Fruit fly (Drosophila melanogaster) whole organism, embryonic: ENCODE measurements around the gene CG10298.

Experiments
- BtbVII ChIP-seq: fragments of 200-800 bp; sonication (Bioruptor generic); optimal IDR thresholded peaks from 3 replicates; lab custom pipeline; 2017; ENCODE audit warnings: missing biosample characterization, mild to moderate bottlenecking, missing genetic modification characterization
- CG10366 ChIP-seq: fragments of 200-800 bp; sonication (Bioruptor generic); IDR thresholded peaks from 2 replicates; pipeline ENCODE4 v1.3.6; 2022; ENCODE audit warnings: missing biosample characterization, missing genetic modification characterization
- CG11723 ChIP-seq: fragments of 200-800 bp; sonication (Bioruptor generic); optimal IDR thresholded peaks from 2 replicates; lab custom pipeline; 2017; ENCODE audit warnings: missing biosample characterization, mild to moderate bottlenecking, missing genetic modification characterization
- CG12236 ChIP-seq: fragments of 200-800 bp; sonication (Bioruptor generic); optimal IDR thresholded peaks from 2 replicates; lab custom pipeline; 2016; ENCODE audit warnings: missing biosample characterization, missing genetic modification characterization
- CG13775 ChIP-seq: fragments of 200-800 bp; sonication (Bioruptor generic); optimal IDR thresholded peaks from 3 replicates; lab custom pipeline; 2017; ENCODE audit warnings: missing biosample characterization, mild to moderate bottlenecking, missing genetic modification characterization
- CG1529 ChIP-seq: fragments of 200-800 bp; sonication (Bioruptor generic); optimal IDR thresholded peaks from 3 replicates; lab custom pipeline; 2018; ENCODE audit warnings: missing biosample characterization, missing genetic modification characterization
- CG15696 ChIP-seq: fragments of 200-800 bp; sonication (Bioruptor generic); optimal IDR thresholded peaks from 2 replicates; lab custom pipeline; 2019; ENCODE audit warnings: missing biosample characterization, mild to moderate bottlenecking, missing genetic modification characterization, moderate library complexity
- CG1603 ChIP-seq: fragments of 200-800 bp; sonication (Bioruptor generic); optimal IDR thresholded peaks from 2 replicates; lab custom pipeline; 2019; ENCODE audit warnings: missing biosample characterization, mild to moderate bottlenecking, missing genetic modification characterization, moderate library complexity
- CG17361 ChIP-seq: fragments of 200-800 bp; sonication (Bioruptor generic); IDR thresholded peaks from 3 replicates; pipeline ENCODE4 v1.3.6; 2022; ENCODE audit warnings: missing biosample characterization, missing genetic modification characterization
- CG17612 ChIP-seq: fragments of 200-800 bp; sonication (Bioruptor generic); IDR thresholded peaks from 2 replicates; pipeline ENCODE4 v1.3.6; 2022; ENCODE audit warnings: missing biosample characterization, missing genetic modification characterization
- CG18011 ChIP-seq: fragments of 200-800 bp; sonication (Bioruptor generic); optimal IDR thresholded peaks from 2 replicates; lab custom pipeline; 2017; ENCODE audit warnings: missing biosample characterization, missing genetic modification characterization, mild to moderate bottlenecking, moderate library complexity, missing genotype
- CG2120 ChIP-seq: fragments of 200-800 bp; sonication (Bioruptor generic); optimal IDR thresholded peaks from 3 replicates; lab custom pipeline; 2016; ENCODE audit warnings: missing biosample characterization, missing genetic modification characterization
- CG31365 ChIP-seq: fragments of 200-800 bp; sonication (Bioruptor generic); optimal IDR thresholded peaks from 2 replicates; lab custom pipeline; 2018; ENCODE audit warnings: missing biosample characterization, mild to moderate bottlenecking, missing genetic modification characterization
- CG32767 ChIP-seq: fragments of 200-800 bp; sonication (Bioruptor generic); IDR thresholded peaks from 2 replicates; pipeline ENCODE4 v1.3.6; 2022; ENCODE audit warnings: missing biosample characterization, missing genetic modification characterization
- CG3281 ChIP-seq: fragments of 200-800 bp; sonication (Bioruptor generic); optimal IDR thresholded peaks from 3 replicates; lab custom pipeline; 2017; ENCODE audit warnings: missing biosample characterization, mild to moderate bottlenecking, missing genetic modification characterization
- CG3407 ChIP-seq: fragments of 200-800 bp; sonication (Bioruptor generic); optimal IDR thresholded peaks from 2 replicates; lab custom pipeline; 2018; ENCODE audit warnings: missing biosample characterization, mild to moderate bottlenecking, missing genetic modification characterization
- CG34376 ChIP-seq: fragments of 200-800 bp; sonication (Bioruptor generic); optimal IDR thresholded peaks from 2 replicates; lab custom pipeline; 2018; ENCODE audit warnings: missing biosample characterization, mild to moderate bottlenecking, missing genetic modification characterization
- CG3995 ChIP-seq: fragments of 200-800 bp; sonication (Bioruptor generic); optimal IDR thresholded peaks from 3 replicates; lab custom pipeline; 2016; ENCODE audit warnings: missing biosample characterization, missing genetic modification characterization
- CG4404 ChIP-seq: fragments of 200-800 bp; sonication (Bioruptor generic); IDR thresholded peaks from 2 replicates; pipeline ENCODE4 v1.3.6; 2022; ENCODE audit warnings: missing biosample characterization, missing genetic modification characterization
- CG6689 ChIP-seq: fragments of 200-800 bp; sonication (Bioruptor generic); IDR thresholded peaks from 2 replicates; pipeline ENCODE4 v1.3.6; 2022; ENCODE audit warnings: missing biosample characterization, missing genetic modification characterization
- CG7372 ChIP-seq: fragments of 200-800 bp; sonication (Bioruptor generic); IDR thresholded peaks from 2 replicates; pipeline ENCODE4 v1.3.6; 2022; ENCODE audit warnings: missing biosample characterization, missing genetic modification characterization
- CG7556 ChIP-seq: fragments of 200-800 bp; sonication (Bioruptor generic); optimal IDR thresholded peaks from 2 replicates; lab custom pipeline; 2017; ENCODE audit warnings: missing biosample characterization, mild to moderate bottlenecking, missing genetic modification characterization
- Doc2 ChIP-seq: fragments of 200-800 bp; sonication (Bioruptor generic); IDR thresholded peaks from 2 replicates; pipeline ENCODE4 v1.3.6; 2022; ENCODE audit warnings: missing biosample characterization, missing genetic modification characterization
- E2f2 ChIP-seq: fragments of 200-800 bp; sonication (Bioruptor generic); IDR thresholded peaks from 2 replicates; pipeline ENCODE4 v1.3.6; 2022; ENCODE audit warnings: missing biosample characterization, missing genetic modification characterization
- Gug ChIP-seq: fragments of 200-800 bp; sonication (Bioruptor generic); IDR thresholded peaks from 4 replicates; pipeline ENCODE4 v1.3.6; 2022; ENCODE audit warnings: missing biosample characterization, missing genetic modification characterization
- H2.0 ChIP-seq: fragments of 200-800 bp; sonication (Bioruptor generic); IDR thresholded peaks from 2 replicates; pipeline ENCODE4 v1.3.6; 2022; ENCODE audit warnings: missing biosample characterization, missing genetic modification characterization
- MBD-R2 ChIP-seq: fragments of 200-800 bp; sonication (Bioruptor generic); IDR thresholded peaks from 2 replicates; pipeline ENCODE4 v1.3.6; 2022; ENCODE audit warnings: missing biosample characterization, missing genetic modification characterization
- MTF-1 ChIP-seq: fragments of 200-800 bp; sonication (Bioruptor generic); optimal IDR thresholded peaks from 2 replicates; lab custom pipeline; 2018; ENCODE audit warnings: missing biosample characterization, mild to moderate bottlenecking, missing genetic modification characterization, borderline replicate concordance
- Mrtf ChIP-seq: fragments of 200-800 bp; sonication (Bioruptor generic); IDR thresholded peaks from 3 replicates; pipeline ENCODE4 v1.3.6; 2022; ENCODE audit warnings: missing biosample characterization, missing genetic modification characterization
- Neu2 ChIP-seq: fragments of 200-800 bp; sonication (Bioruptor generic); optimal IDR thresholded peaks from 3 replicates; lab custom pipeline; 2016; ENCODE audit warnings: missing biosample characterization, missing genetic modification characterization, borderline replicate concordance
- aop ChIP-seq: fragments of 200-800 bp; sonication (Bioruptor generic); IDR thresholded peaks from 2 replicates; pipeline ENCODE4 v1.3.6; 2022; ENCODE audit warnings: missing biosample characterization, missing genetic modification characterization
- ash1 ChIP-seq: fragments of 200-800 bp; sonication (Bioruptor generic); optimal IDR thresholded peaks from 2 replicates; lab custom pipeline; 2018; ENCODE audit warnings: missing biosample characterization, mild to moderate bottlenecking, missing genetic modification characterization
- bbx ChIP-seq: fragments of 200-800 bp; sonication (Bioruptor generic); IDR thresholded peaks from 2 replicates; pipeline ENCODE4 v1.3.6; 2022; ENCODE audit warnings: missing biosample characterization, missing genetic modification characterization; ENCODE audit not compliant: partially characterized antibody
- bcd ChIP-seq: fragments of 200-800 bp; sonication (Bioruptor generic); optimal IDR thresholded peaks from 2 replicates; lab custom pipeline; 2017; ENCODE audit warnings: missing biosample characterization, mild to moderate bottlenecking, missing genetic modification characterization
- chn ChIP-seq: fragments of 200-800 bp; sonication (Bioruptor generic); optimal IDR thresholded peaks from 2 replicates; lab custom pipeline; 2016; ENCODE audit warnings: missing biosample characterization, missing genetic modification characterization
- dan ChIP-seq: fragments of 200-800 bp; sonication (Bioruptor generic); IDR thresholded peaks from 2 replicates; pipeline ENCODE4 v1.3.6; 2022; ENCODE audit warnings: missing biosample characterization, missing genetic modification characterization
- emc ChIP-seq: fragments of 200-800 bp; sonication (Bioruptor generic); optimal IDR thresholded peaks from 2 replicates; lab custom pipeline; 2016; ENCODE audit warnings: missing biosample characterization, missing genetic modification characterization
- ems ChIP-seq: fragments of 200-800 bp; sonication (Bioruptor generic); optimal IDR thresholded peaks from 3 replicates; lab custom pipeline; 2016; ENCODE audit warnings: missing biosample characterization, missing genetic modification characterization
- eve ChIP-seq, 2 experiments: fragments of >200 bp; optimal IDR thresholded peaks; 2 replicates each; lab custom pipeline; 2017; ENCODE audit warnings: missing biosample characterization in 2 of 2, missing genetic modification characterization in 2 of 2
- ewg ChIP-seq: fragments of 200-800 bp; sonication (Bioruptor generic); optimal IDR thresholded peaks from 3 replicates; lab custom pipeline; 2017; ENCODE audit warnings: mild to moderate bottlenecking, missing biosample characterization, missing genetic modification reagents, missing genetic modification characterization
- eyg ChIP-seq: fragments of 200-800 bp; sonication (Bioruptor generic); optimal IDR thresholded peaks from 3 replicates; lab custom pipeline; 2016; ENCODE audit warnings: missing biosample characterization, missing genetic modification characterization
- kay ChIP-seq: fragments of 200-800 bp; sonication (Bioruptor generic); optimal IDR thresholded peaks from 2 replicates; lab custom pipeline; 2016; ENCODE audit warnings: missing biosample characterization, missing genetic modification characterization
- mld ChIP-seq: fragments of 200-800 bp; sonication (Bioruptor generic); IDR thresholded peaks from 3 replicates; pipeline ENCODE4 v1.3.6; 2022; ENCODE audit warnings: missing biosample characterization, missing genetic modification characterization; ENCODE audit not compliant: partially characterized antibody
- pb ChIP-seq: fragments of 200-800 bp; sonication (Bioruptor generic); optimal IDR thresholded peaks from 3 replicates; lab custom pipeline; 2016; ENCODE audit warnings: missing biosample characterization, missing genetic modification characterization
- phol ChIP-seq: fragments of 200-800 bp; sonication (Bioruptor generic); optimal IDR thresholded peaks from 3 replicates; lab custom pipeline; 2018; ENCODE audit warnings: missing biosample characterization, mild to moderate bottlenecking, missing genetic modification characterization, moderate library complexity
- pum ChIP-seq: fragments of 200-800 bp; sonication (Bioruptor generic); optimal IDR thresholded peaks from 2 replicates; lab custom pipeline; 2016; ENCODE audit warnings: missing biosample characterization, missing genetic modification characterization
- sima ChIP-seq: fragments of 200-800 bp; sonication (Bioruptor generic); optimal IDR thresholded peaks from 2 replicates; lab custom pipeline; 2016; ENCODE audit warnings: missing biosample characterization, missing genetic modification characterization
- tin ChIP-seq: fragments of 200-800 bp; sonication (Bioruptor generic); optimal IDR thresholded peaks from 3 replicates; lab custom pipeline; 2016; ENCODE audit warnings: missing biosample characterization, missing genetic modification characterization
- vnd ChIP-seq: fragments of 200-800 bp; sonication (Bioruptor generic); IDR thresholded peaks from 3 replicates; pipeline ENCODE4 v1.3.6; 2022; ENCODE audit warnings: missing biosample characterization, missing genetic modification characterization; ENCODE audit not compliant: partially characterized antibody
- yki ChIP-seq: fragments of >200 bp; optimal IDR thresholded peaks from 3 replicates; lab custom pipeline; 2018

Gene CG10298

DNA sequence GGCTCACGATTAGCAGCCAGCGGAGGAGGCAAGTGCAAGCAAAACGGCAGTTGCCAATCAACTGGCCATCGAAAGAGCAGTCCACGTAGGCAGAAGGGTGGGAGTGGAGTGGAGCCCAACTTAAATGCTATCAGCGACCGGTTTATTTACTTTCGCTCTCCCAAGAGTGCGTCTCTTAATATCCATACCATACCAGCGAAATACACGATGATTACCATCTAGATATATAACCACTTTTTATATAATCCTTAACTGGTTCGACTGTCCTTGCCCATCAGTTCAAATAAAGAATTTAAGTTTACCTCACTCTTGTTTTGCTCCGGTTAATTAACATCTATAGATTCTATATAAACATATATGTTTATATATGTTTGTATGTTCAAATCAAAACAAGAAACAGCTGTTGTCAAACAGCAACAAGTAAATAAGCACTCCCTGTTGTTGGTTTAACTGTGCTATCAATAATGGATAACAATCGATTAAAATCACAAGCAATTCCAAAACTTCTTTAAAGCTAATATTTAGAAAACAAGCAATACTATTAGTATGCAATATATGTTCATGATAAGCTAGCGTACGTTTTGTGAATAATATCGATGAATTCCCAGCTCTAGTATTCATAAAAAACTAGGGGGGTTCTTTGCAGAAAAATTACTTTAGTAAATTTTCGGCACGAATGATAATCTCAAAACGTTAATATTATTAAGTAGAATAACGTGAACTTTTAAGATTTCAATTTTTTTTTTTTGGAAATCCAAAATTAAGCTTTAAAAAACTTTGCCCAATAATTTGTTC is 30.9 kb downstream of the CG10298 start (continued):
- TF ChIP-seq bcd (GFP tag; lab: Kevin White, UChicago) (no peak), ash1 (GFP tag; lab: Kevin White, UChicago) (no peak), ewg (no peak), Mrtf (GFP tag; lab: Robert Waterston, UW) (no peak), Doc2 (no peak), kay (GFP tag; lab: Kevin White, UChicago) (peak; percentile 22), vnd (GFP tag; lab: Robert Waterston, UW) (no peak), CG4404 (GFP tag; lab: Robert Waterston, UW) (no peak), CG10366 (GFP tag; lab: Robert Waterston, UW) (0 out of 2 replicates have a peak, but pooled peaks have one; percentile 13), CG7372 (GFP tag; lab: Robert Waterston, UW) (no peak), BtbVII (GFP tag; lab: Kevin White, UChicago) (peak; percentile 72), CG1603 (tag; lab: Kevin White, UChicago) (peak; percentile 47), CG6689 (0 out of 2 replicates have a peak, but pooled peaks have one; percentile 22), emc (GFP tag; lab: Kevin White, UChicago) (no peak), CG17361 (no peak; the same call in 2 of the 3 replicates), CG2120 (GFP tag; lab: Kevin White, UChicago) (peak; percentile 59), aop (GFP tag; lab: Robert Waterston, UW) (no peak), CG1529 (no peak), CG18011 (GFP tag; lab: Kevin White, UChicago) (peak; percentile 6), CG15696 (peak; percentile 19), pb (GFP tag; lab: Kevin White, UChicago) (no peak), CG32767 (GFP tag; lab: Robert Waterston, UW) (no peak), yki (lab: Kevin White, UChicago) (no peak), CG31365 (tag; lab: Kevin White, UChicago) (peak; percentile 4), sima (GFP tag; lab: Kevin White, UChicago) (no peak), phol (peak; percentile 22), CG34376 (peak; percentile 67), MBD-R2 (GFP tag; lab: Robert Waterston, UW) (peak; percentile 55; the same call in 1 of the 2 replicates), dan (GFP tag; lab: Robert Waterston, UW) (no peak), eyg (GFP tag; lab: Kevin White, UChicago) (peak; percentile 13), CG3281 (peak; percentile 63), tin (GFP tag; lab: Kevin White, UChicago) (no peak), CG7556 (peak; percentile 65), Gug (GFP tag; lab: Robert Waterston, UW) (no peak), CG3995 (GFP tag; lab: Kevin White, UChicago) (peak; percentile 33), chn (GFP tag; lab: Kevin White, UChicago) (peak; percentile 5), CG3407 (GFP tag; lab: Kevin White, UChicago) (peak; percentile 43), MTF-1 (no peak), CG17612 (no peak), CG13775 (GFP tag; lab: Kevin White, UChicago) (peak; percentile 35), CG11723 (no peak), mld (GFP tag; lab: Robert Waterston, UW) (no peak), CG12236 (GFP tag; lab: Kevin White, UChicago) (no peak), eve (GFP tag; optimal IDR thresholded peaks at IDR 0.05; lab: Kevin White, UChicago) (no peak), pum (GFP tag; lab: Kevin White, UChicago) (no peak), Neu2 (GFP tag; lab: Kevin White, UChicago) (no peak), bbx (0 out of 2 replicates have a peak, but pooled peaks have one; percentile 9), E2f2 (GFP tag; lab: Robert Waterston, UW) (peak; percentile 41; the same call in 1 of the 2 replicates), H2.0 (GFP tag; lab: Robert Waterston, UW) (no peak), ems (GFP tag; lab: Kevin White, UChicago) (no peak)
